Worm (Caenorhabditis elegans) whole organism, L1 larva: Measurements from ENCODE around the gene skr-8.

ENCODE experiments used
- C04F5.9 ChIP-seq: sonication (generic microtip); optimal IDR thresholded peaks from 2 replicates; lab custom pipeline; 2016; ENCODE audit warnings: missing genetic modification characterization, missing compliant biosample characterization
- ceh-82 ChIP-seq, 3 experiments: fragments of 150-350 bp in 1 of 3; sonication (generic microtip) in 2 of 3; optimal IDR thresholded peaks; 2 replicates each; lab custom pipeline; 2014 to 2017; ENCODE audit warnings: missing biosample characterization in 3 of 3, missing genetic modification characterization in 3 of 3
- ceh-88 ChIP-seq: fragments of 200-800 bp; sonication (Bioruptor generic); IDR thresholded peaks from 2 replicates; pipeline ENCODE4 v1.3.6; 2022; ENCODE audit warnings: missing genetic modification characterization, missing compliant biosample characterization
- ceh-90 ChIP-seq: sonication (generic microtip); optimal IDR thresholded peaks from 2 replicates; lab custom pipeline; 2016; ENCODE audit warnings: missing genetic modification characterization, missing compliant biosample characterization
- dpl-1 ChIP-seq, 3 experiments: fragments of 150-350 bp in 2 of 3; sonication (generic microtip) in 1 of 3; optimal IDR thresholded peaks; 2 replicates each; lab custom pipeline; 2014 to 2017; ENCODE audit warnings: missing biosample characterization in 3 of 3, missing genetic modification characterization in 3 of 3, missing genetic modification reagents in 3 of 3
- dsc-1 ChIP-seq: sonication (generic microtip); optimal IDR thresholded peaks from 2 replicates; lab custom pipeline; 2016; ENCODE audit warnings: mild to moderate bottlenecking, missing genetic modification characterization, missing compliant biosample characterization
- efl-1 ChIP-seq, 4 experiments: fragments of 150-350 bp; optimal IDR thresholded peaks in 3 of 4; peaks in 1 of 4; 1 replicate in 1 of 4; 2 replicates in 3 of 4; lab custom pipeline; 2014; ENCODE audit warnings: missing biosample characterization in 2 of 4, missing genetic modification characterization in 2 of 4, missing genetic modification reagents in 2 of 4
- efl-3 ChIP-seq: fragments of 200-800 bp; sonication (Bioruptor generic); optimal IDR thresholded peaks from 2 replicates; lab custom pipeline; 2018; ENCODE audit warnings: mild to moderate bottlenecking, missing genetic modification characterization, missing compliant biosample characterization
- fkh-8 ChIP-seq: sonication (generic microtip); optimal IDR thresholded peaks from 2 replicates; lab custom pipeline; 2016; ENCODE audit warnings: mild to moderate bottlenecking, missing genetic modification characterization, missing compliant biosample characterization
- hpl-2 ChIP-seq: fragments of 150-350 bp; optimal IDR thresholded peaks from 2 replicates; lab custom pipeline; 2014; ENCODE audit warnings: missing biosample characterization, missing genetic modification reagents, missing genetic modification characterization
- lin-14 ChIP-seq: fragments of 200-800 bp; sonication (Bioruptor generic); optimal IDR thresholded peaks from 2 replicates; lab custom pipeline; 2018; ENCODE audit warnings: mild to moderate bottlenecking, missing genetic modification characterization, moderate library complexity, missing compliant biosample characterization
- lin-15B ChIP-seq: fragments of 150-350 bp; sonication (generic microtip); optimal IDR thresholded peaks from 3 replicates; lab custom pipeline; 2014; ENCODE audit warnings: missing biosample characterization, missing genetic modification characterization
- lin-35 ChIP-seq, 2 experiments: fragments of 150-350 bp; optimal IDR thresholded peaks; 2 replicates each; lab custom pipeline; 2014; ENCODE audit warnings: missing biosample characterization in 2 of 2, missing genetic modification characterization in 2 of 2, missing genetic modification reagents in 2 of 2
- lin-39 ChIP-seq: fragments of 150-350 bp; optimal IDR thresholded peaks from 2 replicates; lab custom pipeline; 2014; ENCODE audit warnings: missing biosample characterization, missing genetic modification reagents, missing genetic modification characterization
- lir-3 ChIP-seq: sonication (generic microtip); optimal IDR thresholded peaks from 2 replicates; lab custom pipeline; 2016; ENCODE audit warnings: mild to moderate bottlenecking, missing genetic modification characterization, moderate library complexity, missing compliant biosample characterization; ENCODE audit not compliant: poor library complexity
- mab-9 ChIP-seq: fragments of 200-800 bp; sonication (Bioruptor generic); IDR thresholded peaks from 2 replicates; pipeline ENCODE4 v1.3.6; 2022; ENCODE audit warnings: missing genetic modification reagents, missing genetic modification characterization, missing compliant biosample characterization
- mep-1 ChIP-seq: fragments of 150-350 bp; optimal IDR thresholded peaks from 2 replicates; lab custom pipeline; 2014; ENCODE audit warnings: missing biosample characterization, missing genetic modification characterization
- nhr-11 ChIP-seq: fragments of 150-350 bp; optimal IDR thresholded peaks from 2 replicates; lab custom pipeline; 2014; ENCODE audit warnings: missing biosample characterization, missing genetic modification characterization
- nhr-77 ChIP-seq: fragments of 150-350 bp; optimal IDR thresholded peaks from 2 replicates; lab custom pipeline; 2014; ENCODE audit warnings: missing biosample characterization, missing genetic modification characterization
- pqm-1 ChIP-seq: sonication (generic microtip); optimal IDR thresholded peaks from 3 replicates; lab custom pipeline; 2017; ENCODE audit warnings: missing biosample characterization, missing genetic modification characterization
- snu-23 ChIP-seq: sonication (generic microtip); optimal IDR thresholded peaks from 2 replicates; lab custom pipeline; 2016; ENCODE audit warnings: missing genetic modification characterization, missing compliant biosample characterization
- sox-4 ChIP-seq: sonication (generic microtip); optimal IDR thresholded peaks from 2 replicates; lab custom pipeline; 2016; ENCODE audit warnings: missing genetic modification characterization, missing compliant biosample characterization
- sup-37 ChIP-seq: fragments of 200-800 bp; sonication (Bioruptor generic); optimal IDR thresholded peaks from 2 replicates; lab custom pipeline; 2018; ENCODE audit warnings: mild to moderate bottlenecking, missing genetic modification characterization, missing compliant biosample characterization
- swsn-7 ChIP-seq: sonication (generic microtip); optimal IDR thresholded peaks from 2 replicates; lab custom pipeline; 2016; ENCODE audit warnings: missing genetic modification characterization, missing compliant biosample characterization
- unc-30 ChIP-seq: sonication (generic microtip); optimal IDR thresholded peaks from 2 replicates; lab custom pipeline; 2017; ENCODE audit warnings: missing biosample characterization, missing genetic modification characterization
- unc-98 ChIP-seq: fragments of 200-800 bp; sonication (Bioruptor generic); IDR thresholded peaks from 2 replicates; pipeline ENCODE4 v1.3.6; 2022; ENCODE audit warnings: missing genetic modification characterization, missing compliant biosample characterization
- zip-4 ChIP-seq: fragments of 200-800 bp; sonication (Bioruptor generic); optimal IDR thresholded peaks from 2 replicates; lab custom pipeline; 2018; ENCODE audit warnings: mild to moderate bottlenecking, missing genetic modification characterization, moderate library complexity, missing compliant biosample characterization

Gene skr-8

DNA sequence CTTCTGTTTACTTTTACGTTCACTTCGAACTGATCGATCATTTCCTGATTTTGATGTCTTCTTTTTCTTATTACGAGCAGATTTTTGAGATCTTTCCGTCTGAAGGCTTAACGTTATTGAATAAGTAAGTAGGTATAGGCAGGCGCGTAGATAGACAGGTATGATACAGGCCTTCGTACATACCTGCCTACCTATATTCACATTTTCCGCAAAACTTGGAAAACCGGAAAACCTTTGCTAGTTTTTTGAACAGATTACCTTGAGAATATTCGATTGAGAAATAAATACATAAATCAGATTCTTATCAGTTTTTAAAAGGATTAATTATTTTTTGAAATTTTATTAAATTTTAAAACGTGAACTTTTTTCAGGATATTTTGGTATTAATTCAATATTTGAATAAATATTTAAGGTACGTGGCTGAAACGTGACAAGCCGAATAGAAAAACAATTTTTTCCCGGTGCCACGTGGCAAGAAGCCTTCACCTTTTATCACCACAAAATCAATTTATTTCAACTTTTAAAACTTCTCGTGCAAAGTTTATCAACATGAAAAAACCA, 34.5 kb downstream of the skr-8 start, which contains the start of the genes Y116A8C.37 and Y116A8C.38:
Gene Y116A8C.37 (minus strand): TSS at position 101 of the 561 bp plus-strand sequence.
Gene Y116A8C.38 (plus strand): TSS at position 511 of the 561 bp plus-strand sequence.
- TF ChIP-seq lin-39 (tag; lab: Kevin White, UChicago) (no peak), snu-23 (GFP tag; lab: Kevin White, UChicago) (no peak), nhr-77 (no peak), sox-4 (tag; lab: Kevin White, UChicago) (no peak), nhr-11 (tag; lab: Kevin White, UChicago) (no peak)

- TF ChIP-seq mep-1 (tag; lab: Kevin White, UChicago) (no peak), dsc-1 (tag; lab: Kevin White, UChicago) (no peak), dpl-1 (GFP tag; optimal IDR thresholded peaks at IDR 0.05; lab: Kevin White, UChicago) (peak in 2 of 3 experiments; percentile 39 to 57), lin-35 (GFP tag; optimal IDR thresholded peaks at IDR 0.05; lab: Kevin White, UChicago) (peak in 1 of 2 experiments; percentile 26), efl-1 (optimal IDR thresholded peaks at IDR 0.05; lab: Kevin White, UChicago) (peak; percentile 16 to 50), efl-1 (GFP tag; optimal IDR thresholded peaks at IDR 0.05 in 1 of 2; lab: Kevin White, UChicago) (peak; percentile 60 to 93), ceh-90 (tag; lab: Kevin White, UChicago) (peak; percentile 28)
- TF ChIP-seq, all 84 proteins: peak for 4
These were observed 39.1 kb downstream of the skr-8 start for ce11 chrIV:17126512-17126911.

- no peak for TF ChIP-seq pqm-1 (tag; lab: Kevin White, UChicago)
- TF ChIP-seq fkh-8 (tag; lab: Kevin White, UChicago): no peak
- TF ChIP-seq efl-3 (GFP tag; lab: Kevin White, UChicago): no peak
- no peak for TF ChIP-seq swsn-7
- no peak for TF ChIP-seq C04F5.9 (tag; lab: Kevin White, UChicago)
- TF ChIP-seq hpl-2 (GFP tag; lab: Kevin White, UChicago): no peak
- TF ChIP-seq lir-3 (tag; lab: Kevin White, UChicago): no peak
- no peak for TF ChIP-seq sup-37 (GFP tag; lab: Kevin White, UChicago)
- no peak for TF ChIP-seq lin-15B (tag; lab: Kevin White, UChicago)
- TF ChIP-seq ceh-88 (GFP tag; lab: Robert Waterston, UW): no peak
- no peak for TF ChIP-seq zip-4 (GFP tag; lab: Kevin White, UChicago)
- TF ChIP-seq ceh-82 (tag; optimal IDR thresholded peaks at IDR 0.05; lab: Kevin White, UChicago): no peak
- TF ChIP-seq unc-30 (tag; lab: Kevin White, UChicago): no peak
These were observed 39.7 kb downstream of the skr-8 start for ce11 chrIV:17125967-17126366.

- TF ChIP-seq efl-1 (optimal IDR thresholded peaks at IDR 0.05; lab: Kevin White, UChicago): peak in 1 of 2 experiments; percentile 16
- TF ChIP-seq efl-1 (GFP tag; optimal IDR thresholded peaks at IDR 0.05 in 1 of 2; lab: Kevin White, UChicago): peak in 1 of 2 experiments; percentile 74
- no peak for TF ChIP-seq mab-9 (GFP tag; lab: Robert Waterston, UW)
These were observed 44.4 kb downstream of the skr-8 start for ce11 chrIV:17121058-17121773.

- TF ChIP-seq unc-98 (GFP tag; lab: Robert Waterston, UW) (0 out of 2 replicates have a peak, but pooled peaks have one; percentile 7), snu-23 (GFP tag; lab: Kevin White, UChicago) (no peak), lin-14 (GFP tag; lab: Kevin White, UChicago) (peak; percentile 26)
These were observed 46.5 kb downstream of the skr-8 start, which contains the start of gene itsn-1 for ce11 chrIV:17118987-17119732. itsn-1 (plus strand) TSS chrIV:17119682.
